Fruit fly (Drosophila melanogaster) whole organism, embryonic: ENCODE results near the gene CG17111.

Experiments
- B-H2 ChIP-seq: fragments of 200-800 bp; sonication (Bioruptor generic); optimal IDR thresholded peaks from 2 replicates; lab custom pipeline; 2018; ENCODE audit warnings: missing biosample characterization, mild to moderate bottlenecking, missing genetic modification characterization
- BtbVII ChIP-seq: fragments of 200-800 bp; sonication (Bioruptor generic); optimal IDR thresholded peaks from 3 replicates; lab custom pipeline; 2017; ENCODE audit warnings: missing biosample characterization, mild to moderate bottlenecking, missing genetic modification characterization
- CG10431 ChIP-seq: fragments of 200-800 bp; sonication (Bioruptor generic); optimal IDR thresholded peaks from 3 replicates; lab custom pipeline; 2018; ENCODE audit warnings: missing biosample characterization, mild to moderate bottlenecking, missing genetic modification characterization
- CG11456 ChIP-seq: fragments of 200-800 bp; sonication (Bioruptor generic); IDR thresholded peaks from 3 replicates; pipeline ENCODE4 v1.3.6; 2022; ENCODE audit warnings: missing biosample characterization, missing genetic modification characterization
- CG12071 ChIP-seq: fragments of 200-800 bp; sonication (Bioruptor generic); optimal IDR thresholded peaks from 3 replicates; lab custom pipeline; 2018; ENCODE audit warnings: missing biosample characterization, mild to moderate bottlenecking, missing genetic modification characterization
- CG13424 ChIP-seq: fragments of 200-800 bp; sonication (Bioruptor generic); optimal IDR thresholded peaks from 2 replicates; lab custom pipeline; 2019; ENCODE audit warnings: missing biosample characterization, mild to moderate bottlenecking, missing genetic modification characterization, moderate library complexity
- CG13894 ChIP-seq: fragments of 200-800 bp; sonication (Bioruptor generic); optimal IDR thresholded peaks from 3 replicates; lab custom pipeline; 2018; ENCODE audit warnings: missing biosample characterization, mild to moderate bottlenecking, missing genetic modification characterization, moderate library complexity
- CG14014 ChIP-seq: fragments of 200-800 bp; sonication (Bioruptor generic); IDR thresholded peaks from 2 replicates; pipeline ENCODE4 v1.3.6; 2022; ENCODE audit warnings: missing biosample characterization, missing genetic modification characterization
- CG14050 ChIP-seq: fragments of 200-800 bp; sonication (Bioruptor generic); IDR thresholded peaks from 3 replicates; pipeline ENCODE4 v1.3.6; 2022; ENCODE audit warnings: missing biosample characterization, missing genetic modification characterization
- CG17829 ChIP-seq: fragments of 200-800 bp; optimal IDR thresholded peaks from 2 replicates; lab custom pipeline; 2019; ENCODE audit warnings: missing biosample characterization, mild to moderate bottlenecking, missing genetic modification characterization, moderate library complexity
- CG1832 ChIP-seq: fragments of 200-800 bp; sonication (Bioruptor generic); optimal IDR thresholded peaks from 2 replicates; lab custom pipeline; 2017; ENCODE audit warnings: missing biosample characterization, mild to moderate bottlenecking, missing genetic modification characterization, inconsistent platforms
- CG2678 ChIP-seq: fragments of 200-800 bp; sonication (Bioruptor generic); optimal IDR thresholded peaks from 3 replicates; lab custom pipeline; 2019; ENCODE audit warnings: missing biosample characterization, mild to moderate bottlenecking, missing genetic modification characterization, moderate library complexity
- CG30020 ChIP-seq: fragments of 200-800 bp; optimal IDR thresholded peaks from 2 replicates; lab custom pipeline; 2019; ENCODE audit warnings: missing biosample characterization, mild to moderate bottlenecking, missing genetic modification characterization, moderate library complexity
- CG4707 ChIP-seq: fragments of 200-800 bp; sonication (Bioruptor generic); optimal IDR thresholded peaks from 2 replicates; lab custom pipeline; 2018; ENCODE audit warnings: missing biosample characterization, mild to moderate bottlenecking, missing genetic modification characterization, moderate library complexity
- Fer1 ChIP-seq: fragments of 200-800 bp; sonication (Bioruptor generic); optimal IDR thresholded peaks from 2 replicates; lab custom pipeline; 2017; ENCODE audit warnings: missing biosample characterization, mild to moderate bottlenecking, missing genetic modification characterization
- GATAe ChIP-seq: fragments of 200-800 bp; sonication (Bioruptor generic); conservative IDR thresholded peaks from 2 replicates; pipeline ENCODE4 v1.3.6; 2022; ENCODE audit warnings: missing biosample characterization, missing genetic modification characterization
- Hr3 ChIP-seq: fragments of 200-800 bp; sonication (Bioruptor generic); optimal IDR thresholded peaks from 3 replicates; lab custom pipeline; 2016; ENCODE audit warnings: missing biosample characterization, missing genetic modification characterization
- MBD-R2 ChIP-seq: fragments of 200-800 bp; sonication (Bioruptor generic); IDR thresholded peaks from 2 replicates; pipeline ENCODE4 v1.3.6; 2022; ENCODE audit warnings: missing biosample characterization, missing genetic modification characterization
- Med ChIP-seq: fragments of 200-800 bp; sonication (Bioruptor generic); peaks from one replicate; lab custom pipeline; 2016; ENCODE audit warnings: missing biosample characterization, missing genetic modification characterization, mild to moderate bottlenecking, inconsistent platforms, moderate library complexity
- PHDP ChIP-seq: fragments of 200-800 bp; sonication (Bioruptor generic); optimal IDR thresholded peaks from 3 replicates; lab custom pipeline; 2018; ENCODE audit warnings: missing biosample characterization, mild to moderate bottlenecking, missing genetic modification characterization, moderate library complexity
- Pdp1 ChIP-seq, 2 experiments: fragments of 200-800 bp; sonication (Bioruptor generic); optimal IDR thresholded peaks; 3 replicates each; lab custom pipeline; 2016; ENCODE audit warnings: missing biosample characterization in 2 of 2, missing genetic modification characterization in 2 of 2, mild to moderate bottlenecking in 1 of 2, moderate library complexity in 1 of 2
- Ptx1 ChIP-seq: fragments of 200-800 bp; sonication (Bioruptor generic); IDR thresholded peaks from 2 replicates; pipeline ENCODE4 v1.3.6; 2022; ENCODE audit warnings: missing biosample characterization, missing genetic modification characterization
- Rfx ChIP-seq: fragments of 200-800 bp; sonication (Bioruptor generic); IDR thresholded peaks from 2 replicates; pipeline ENCODE4 v1.3.6; 2022; ENCODE audit warnings: missing biosample characterization, missing genetic modification characterization
- Usf ChIP-seq: fragments of 200-800 bp; sonication (Bioruptor generic); optimal IDR thresholded peaks from 2 replicates; lab custom pipeline; 2017; ENCODE audit warnings: missing genotype, missing biosample characterization, missing genetic modification characterization
- ato ChIP-seq: fragments of 200-800 bp; sonication (Bioruptor generic); IDR thresholded peaks from 2 replicates; pipeline ENCODE4 v1.3.6; 2022; ENCODE audit warnings: missing biosample characterization, missing genetic modification characterization; ENCODE audit not compliant: partially characterized antibody
- bbx ChIP-seq: fragments of 200-800 bp; sonication (Bioruptor generic); IDR thresholded peaks from 2 replicates; pipeline ENCODE4 v1.3.6; 2022; ENCODE audit warnings: missing biosample characterization, missing genetic modification characterization; ENCODE audit not compliant: partially characterized antibody
- crol ChIP-seq: fragments of 200-800 bp; sonication (Bioruptor generic); IDR thresholded peaks from 2 replicates; pipeline ENCODE4 v1.3.6; 2022; ENCODE audit warnings: missing biosample characterization, missing genetic modification characterization
- eve ChIP-seq, 2 experiments: fragments of >200 bp; optimal IDR thresholded peaks; 2 replicates each; lab custom pipeline; 2017; ENCODE audit warnings: missing biosample characterization in 2 of 2, missing genetic modification characterization in 2 of 2
- exex ChIP-seq: fragments of 200-800 bp; sonication (Bioruptor generic); optimal IDR thresholded peaks from 4 replicates; lab custom pipeline; 2018; ENCODE audit warnings: missing biosample characterization, mild to moderate bottlenecking, missing genetic modification characterization, moderate library complexity
- fd64A ChIP-seq: fragments of 200-800 bp; sonication (Bioruptor generic); optimal IDR thresholded peaks from 3 replicates; lab custom pipeline; 2018; ENCODE audit warnings: missing biosample characterization, mild to moderate bottlenecking, missing genetic modification characterization
- grn ChIP-seq: fragments of 200-800 bp; sonication (Bioruptor generic); optimal IDR thresholded peaks from 3 replicates; lab custom pipeline; 2017; ENCODE audit warnings: missing biosample characterization, missing genetic modification characterization
- jigr1 ChIP-seq: fragments of 200-800 bp; sonication (Bioruptor generic); IDR thresholded peaks from 3 replicates; pipeline ENCODE4 v1.3.6; 2022; ENCODE audit warnings: missing biosample characterization, missing genetic modification characterization
- pita ChIP-seq: fragments of 200-800 bp; sonication (Bioruptor generic); optimal IDR thresholded peaks from 2 replicates; lab custom pipeline; 2017; ENCODE audit warnings: missing biosample characterization, mild to moderate bottlenecking, missing genetic modification characterization
- prd ChIP-seq, 3 experiments: fragments of >200 bp in 2 of 3; fragments of 200-800 bp in 1 of 3; sonication (Bioruptor generic) in 1 of 3; optimal IDR thresholded peaks in 2 of 3; IDR thresholded peaks in 1 of 3; 2 replicates in 2 of 3; 3 replicates in 1 of 3; pipeline versions ENCODE4 v1.3.6 to Lab custom; 2017 to 2022; ENCODE audit warnings: missing biosample characterization in 1 of 3, missing genetic modification characterization in 1 of 3
- scrt ChIP-seq: fragments of 200-800 bp; sonication (Bioruptor generic); optimal IDR thresholded peaks from 2 replicates; lab custom pipeline; 2018; ENCODE audit warnings: missing biosample characterization, mild to moderate bottlenecking, missing genetic modification characterization, moderate library complexity
- sens-2 ChIP-seq: fragments of 200-800 bp; sonication (Bioruptor generic); IDR thresholded peaks from 2 replicates; pipeline ENCODE4 v1.3.6; 2022; ENCODE audit warnings: missing biosample characterization, missing genetic modification characterization
- shn ChIP-seq: fragments of 200-800 bp; sonication (Bioruptor generic); optimal IDR thresholded peaks from 3 replicates; lab custom pipeline; 2016; ENCODE audit warnings: missing biosample characterization, missing genetic modification characterization
- sug ChIP-seq: fragments of 200-800 bp; optimal IDR thresholded peaks from 2 replicates; lab custom pipeline; 2019; ENCODE audit warnings: missing biosample characterization, mild to moderate bottlenecking, missing genetic modification characterization, moderate library complexity

The CG17111 gene

DNA sequence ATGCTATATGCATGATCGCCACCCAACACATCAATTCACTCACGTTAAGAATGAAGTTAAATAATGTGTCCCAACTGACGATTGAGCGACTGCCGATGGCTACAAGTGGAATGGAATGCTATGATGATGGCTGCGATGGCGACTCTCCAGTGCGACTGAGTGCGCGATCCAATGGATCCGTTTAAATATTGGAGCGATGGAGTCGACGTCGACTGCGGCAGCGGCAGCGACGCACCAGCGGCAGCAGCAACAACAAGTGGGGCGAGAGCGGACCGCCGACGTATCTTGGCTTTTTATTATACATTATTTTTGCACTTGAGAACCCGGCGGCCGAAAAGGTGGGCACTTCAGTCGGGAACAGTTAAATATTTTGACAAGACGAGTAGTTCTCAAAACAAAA, 9.7 kb downstream of the CG17111 start (continued):
- TF ChIP-seq BtbVII (GFP tag; lab: Kevin White, UChicago) (no peak), CG11456 (GFP tag; lab: Robert Waterston, UW) (0 out of 3 replicates have a peak, but pooled peaks have one; percentile 42), MBD-R2 (GFP tag; lab: Robert Waterston, UW) (0 out of 2 replicates have a peak, but pooled peaks have one; percentile 9), CG14014 (GFP tag; lab: Robert Waterston, UW) (no peak), CG17829 (no peak)
- TF ChIP-seq, all 482 proteins: peak for 7

DNA sequence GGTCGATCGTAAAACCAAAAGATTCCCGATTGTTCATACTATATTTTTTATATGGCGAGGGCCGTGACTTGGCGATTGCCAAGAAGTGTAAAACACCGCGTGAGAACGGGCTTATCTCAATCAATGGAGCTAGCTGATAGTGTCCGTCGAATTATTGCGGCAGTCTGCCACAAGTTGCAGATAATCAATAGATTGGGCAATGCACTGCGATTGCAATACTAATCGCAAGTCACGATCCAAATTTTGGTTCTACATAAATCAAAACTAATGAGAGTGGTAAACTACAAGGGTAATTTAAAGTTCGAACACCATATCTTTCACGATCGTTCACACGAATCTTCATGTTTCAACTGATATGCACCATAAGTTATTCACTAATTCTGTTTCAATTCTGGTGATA, 10.3 kb downstream of the CG17111 start:
- TF ChIP-seq PHDP (tag; lab: Kevin White, UChicago) = no peak
- TF ChIP-seq shn = no peak
- TF ChIP-seq sug (tag; lab: Kevin White, UChicago) = peak; percentile 55
- TF ChIP-seq sens-2 (GFP tag; lab: Robert Waterston, UW) = no peak
- TF ChIP-seq CG30020 = no peak
- peak; percentile 9 for TF ChIP-seq Med (GFP tag; lab: Kevin White, UChicago)
- no peak for TF ChIP-seq CG10431 (GFP tag; lab: Kevin White, UChicago)
- TF ChIP-seq Usf (GFP tag; lab: Kevin White, UChicago) = no peak
- no peak for TF ChIP-seq CG4707 (GFP tag; lab: Kevin White, UChicago)
- TF ChIP-seq eve (GFP tag; optimal IDR thresholded peaks at IDR 0.05; lab: Kevin White, UChicago) = no peak
- no peak for TF ChIP-seq CG1832 (GFP tag; lab: Kevin White, UChicago)
- no peak for TF ChIP-seq CG14050 (GFP tag; lab: Robert Waterston, UW)
- no peak for TF ChIP-seq pita (GFP tag; lab: Kevin White, UChicago)
- TF ChIP-seq CG12071 (GFP tag; lab: Kevin White, UChicago) = no peak
- peak; percentile 12 for TF ChIP-seq CG13894 (tag; lab: Kevin White, UChicago)
- no peak for TF ChIP-seq CG13424
- no peak for TF ChIP-seq fd64A (GFP tag; lab: Kevin White, UChicago)
- no peak for TF ChIP-seq Ptx1 (GFP tag; lab: Robert Waterston, UW)
- TF ChIP-seq scrt = no peak
- TF ChIP-seq Rfx = 0 out of 2 replicates have a peak, but pooled peaks have one; percentile 19
- TF ChIP-seq grn (GFP tag; lab: Kevin White, UChicago) = peak; percentile 77
- TF ChIP-seq Hr3 = no peak
- TF ChIP-seq exex = peak; percentile 51
- TF ChIP-seq B-H2 (GFP tag; lab: Kevin White, UChicago) = peak; percentile 9
- TF ChIP-seq jigr1 (GFP tag; lab: Robert Waterston, UW) = no peak
- no peak for TF ChIP-seq crol (GFP tag; lab: Robert Waterston, UW)
- no peak for TF ChIP-seq Fer1
- peak; percentile 4 for TF ChIP-seq CG2678 (tag; lab: Kevin White, UChicago)
- peak in 1 of 2 experiments; percentile 12 for TF ChIP-seq Pdp1 (GFP tag; optimal IDR thresholded peaks at IDR 0.05; lab: Kevin White, UChicago)
- TF ChIP-seq MBD-R2 (GFP tag; lab: Robert Waterston, UW) = no peak
- TF ChIP-seq GATAe (GFP tag; lab: Robert Waterston, UW) = peak; percentile 39; the same call in 1 of the 2 replicates

dm6 chr3R:23056113-23056512, 10.9 kb downstream of the CG17111 start:
- TF ChIP-seq prd (optimal IDR thresholded peaks at IDR 0.05; lab: Kevin White, UChicago) (no peak), prd (GFP tag; IDR thresholded peaks at IDR 0.05; lab: Robert Waterston, UW) (0 out of 3 replicates have a peak, but pooled peaks have one; percentile 4), bbx (GFP tag; lab: Robert Waterston, UW) (no peak), ato (GFP tag; lab: Robert Waterston, UW) (no peak)
